Worm (Caenorhabditis elegans): ENCODE data around the gene T19H12.12.

DNA sequence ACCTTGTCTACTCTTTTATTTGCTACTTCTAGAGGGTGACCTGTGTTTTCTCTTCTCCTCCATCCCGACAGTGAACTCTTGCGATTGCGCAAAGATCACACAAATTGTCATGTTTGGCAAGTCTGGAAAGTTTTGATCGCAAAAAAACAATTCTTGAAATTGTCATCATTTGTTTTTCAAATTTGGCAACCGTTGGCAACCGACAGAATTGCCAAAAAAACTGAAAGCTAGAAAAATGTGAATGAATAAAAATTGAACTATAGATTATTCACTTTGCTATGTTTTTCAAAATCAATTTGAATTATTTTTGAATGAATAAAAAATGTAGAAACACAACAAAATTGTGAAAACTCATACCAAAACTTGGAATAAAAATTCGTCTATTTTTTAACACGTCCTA is 10.4 kb downstream of the T19H12.12 start, which contains the start of gene ugt-11:
- no peak for TF ChIP-seq him-1 (tag; optimal IDR thresholded peaks at IDR 0.05)
- no peak for TF ChIP-seq W03F9.2 (tag; optimal IDR thresholded peaks at IDR 0.05)
- no peak for TF ChIP-seq dao-5 (tag; optimal IDR thresholded peaks at IDR 0.05)

All from whole organism, L4/young adult.